Worm (Caenorhabditis elegans) whole organism, mixed stage, embryonic: Measurements from ENCODE around the gene F53C11.1.

Source experiments
- elt-1 ChIP-seq: sonication (generic microtip); optimal IDR thresholded peaks from 2 replicates; lab custom pipeline; 2017; ENCODE audit warnings: missing genetic modification characterization, mild to moderate bottlenecking, missing compliant biosample characterization, antibody characterized with exemption, moderate library complexity, borderline replicate concordance; ENCODE audit not compliant: insufficient read depth
- flh-1 ChIP-seq: fragments of 200-800 bp; sonication (Bioruptor generic); optimal IDR thresholded peaks from 2 replicates; lab custom pipeline; 2018; ENCODE audit warnings: mild to moderate bottlenecking, missing genetic modification characterization, moderate library complexity, missing compliant biosample characterization
- lin-13 ChIP-seq: fragments of 150-350 bp; optimal IDR thresholded peaks from 2 replicates; lab custom pipeline; 2014; ENCODE audit warnings: missing biosample characterization, missing genetic modification characterization
- lsy-2 ChIP-seq: fragments of 150-350 bp; optimal IDR thresholded peaks from 2 replicates; lab custom pipeline; 2014; ENCODE audit warnings: missing biosample characterization, missing genetic modification characterization
- nhr-2 ChIP-seq: fragments of 150-350 bp; optimal IDR thresholded peaks from 2 replicates; lab custom pipeline; 2014; ENCODE audit warnings: missing biosample characterization, missing genetic modification characterization
- nhr-237 ChIP-seq: fragments of 150-350 bp; optimal IDR thresholded peaks from 2 replicates; lab custom pipeline; 2014; ENCODE audit warnings: missing biosample characterization, missing genetic modification characterization
- pha-4 ChIP-seq: fragments of 150-350 bp; optimal IDR thresholded peaks from 2 replicates; lab custom pipeline; 2018; ENCODE audit warnings: missing biosample characterization, missing genetic modification reagents, missing genetic modification characterization
- snpc-4 ChIP-seq: fragments of 150-350 bp; optimal IDR thresholded peaks from 2 replicates; lab custom pipeline; 2014; ENCODE audit warnings: missing biosample characterization, missing genetic modification characterization
- unc-120 ChIP-seq: sonication (generic microtip); optimal IDR thresholded peaks from 2 replicates; lab custom pipeline; 2017; ENCODE audit warnings: missing genetic modification characterization, missing compliant biosample characterization; ENCODE audit not compliant: poor library complexity, severe bottlenecking
- ztf-11 ChIP-seq: fragments of 150-350 bp; optimal IDR thresholded peaks from 2 replicates; lab custom pipeline; 2014; ENCODE audit warnings: missing biosample characterization, missing genetic modification characterization

ce11 chrV:13794046-13794445 lies 18.4 kb downstream of the F53C11.1 start:
- no peak for TF ChIP-seq elt-1
- TF ChIP-seq unc-120 (tag; lab: Kevin White, UChicago) = no peak
- no peak for TF ChIP-seq snpc-4 (tag; lab: Kevin White, UChicago)
- TF ChIP-seq lin-13 = no peak
- TF ChIP-seq lsy-2 (tag; lab: Kevin White, UChicago) = no peak
- no peak for TF ChIP-seq nhr-237
- no peak for TF ChIP-seq pha-4
- TF ChIP-seq nhr-2 = no peak
- no peak for TF ChIP-seq ztf-11 (tag; lab: Kevin White, UChicago)
- no peak for TF ChIP-seq flh-1
